Worm (Caenorhabditis elegans): ENCODE results near the gene nhr-149.
"Not testable (repeated sequence)": the region's sequence is repeated elsewhere in the genome, so short reads cannot be mapped to it uniquely, and the experiment has no call there.

- not testable (repeated sequence) for TF ChIP-seq pha-4 (tag; optimal IDR thresholded peaks at IDR 0.05); ceh-31 (tag; optimal IDR thresholded peaks at IDR 0.05); ceh-24 (tag; optimal IDR thresholded peaks at IDR 0.05); T23F11.4 (GFP tag; optimal IDR thresholded peaks at IDR 0.05); lim-6 (tag; optimal IDR thresholded peaks at IDR 0.05)
These were observed 12.2 kb downstream of the nhr-149 start, which contains the start of gene F10G2.7 for ce11 chrV:7337218-7337617.
